Worm (Caenorhabditis elegans) whole organism, late embryonic: ENCODE measurements around the gene ZK1098.9.
A peak's percentile ranks its signal among the peaks of the same experiment; 100 is the strongest.

Experiments used
- F13H6.1 ChIP-seq: sonication (generic microtip); optimal IDR thresholded peaks from 2 replicates; lab custom pipeline; 2016; ENCODE audit warnings: missing genetic modification characterization, missing compliant biosample characterization
- K02D7.2 ChIP-seq: sonication (generic microtip); optimal IDR thresholded peaks from 2 replicates; lab custom pipeline; 2017; ENCODE audit warnings: mild to moderate bottlenecking, missing genetic modification characterization, missing compliant biosample characterization
- Y22D7AL.16 ChIP-seq: sonication (generic microtip); optimal IDR thresholded peaks from 2 replicates; lab custom pipeline; 2016; ENCODE audit warnings: missing genetic modification characterization, missing compliant biosample characterization
- ahr-1 ChIP-seq: sonication (generic microtip); optimal IDR thresholded peaks from 2 replicates; lab custom pipeline; 2016; ENCODE audit warnings: missing genetic modification characterization, missing compliant biosample characterization
- ceh-18 ChIP-seq: sonication (generic microtip); optimal IDR thresholded peaks from 2 replicates; lab custom pipeline; 2016; ENCODE audit warnings: missing genetic modification characterization, missing compliant biosample characterization
- ceh-2 ChIP-seq: sonication (generic microtip); optimal IDR thresholded peaks from 2 replicates; lab custom pipeline; 2016; ENCODE audit warnings: missing genotype, missing genetic modification characterization, missing compliant biosample characterization
- ceh-24 ChIP-seq: sonication (generic microtip); optimal IDR thresholded peaks from 2 replicates; lab custom pipeline; 2016; ENCODE audit warnings: mild to moderate bottlenecking, missing genetic modification characterization, missing compliant biosample characterization
- ceh-30 ChIP-seq: fragments of 150-350 bp; optimal IDR thresholded peaks from 2 replicates; lab custom pipeline; 2014; ENCODE audit warnings: missing biosample characterization, missing genetic modification characterization
- ceh-31 ChIP-seq: sonication (generic microtip); optimal IDR thresholded peaks from 2 replicates; lab custom pipeline; 2016; ENCODE audit warnings: missing genetic modification characterization, missing compliant biosample characterization
- ceh-34 ChIP-seq: sonication (generic microtip); optimal IDR thresholded peaks from 2 replicates; lab custom pipeline; 2016; ENCODE audit warnings: mild to moderate bottlenecking, missing genetic modification characterization, missing compliant biosample characterization
- ceh-48 ChIP-seq: sonication (generic microtip); optimal IDR thresholded peaks from 2 replicates; lab custom pipeline; 2016; ENCODE audit warnings: missing genetic modification characterization, inconsistent platforms, missing compliant biosample characterization
- ceh-9 ChIP-seq: sonication (generic microtip); optimal IDR thresholded peaks from 2 replicates; lab custom pipeline; 2016; ENCODE audit warnings: mild to moderate bottlenecking, missing genetic modification characterization, inconsistent platforms, missing compliant biosample characterization
- che-1 ChIP-seq: sonication (generic microtip); optimal IDR thresholded peaks from 2 replicates; lab custom pipeline; 2016; ENCODE audit warnings: mild to moderate bottlenecking, missing genetic modification characterization, missing compliant biosample characterization
- elt-4 ChIP-seq: sonication (generic microtip); optimal IDR thresholded peaks from 2 replicates; lab custom pipeline; 2016; ENCODE audit warnings: missing genetic modification characterization, missing compliant biosample characterization
- fkh-10 ChIP-seq: fragments of 150-350 bp; optimal IDR thresholded peaks from 2 replicates; lab custom pipeline; 2014; ENCODE audit warnings: missing biosample characterization, missing genetic modification reagents, missing genetic modification characterization
- fkh-6 ChIP-seq: sonication (generic microtip); optimal IDR thresholded peaks from 2 replicates; lab custom pipeline; 2016; ENCODE audit warnings: missing genetic modification characterization, missing compliant biosample characterization
- gmeb-2 ChIP-seq: sonication (generic microtip); optimal IDR thresholded peaks from 2 replicates; lab custom pipeline; 2016; ENCODE audit warnings: missing genetic modification characterization, inconsistent platforms, missing compliant biosample characterization
- hlh-15 ChIP-seq: sonication (generic microtip); optimal IDR thresholded peaks from 2 replicates; lab custom pipeline; 2016; ENCODE audit warnings: missing genetic modification characterization, missing compliant biosample characterization
- hlh-30 ChIP-seq: sonication (generic microtip); optimal IDR thresholded peaks from 2 replicates; lab custom pipeline; 2017; ENCODE audit warnings: antibody characterized with exemption, missing genetic modification characterization, missing compliant biosample characterization; ENCODE audit not compliant: insufficient read depth
- lim-6 ChIP-seq: sonication (generic microtip); optimal IDR thresholded peaks from 2 replicates; lab custom pipeline; 2016; ENCODE audit warnings: missing genetic modification characterization, missing compliant biosample characterization
- lin-11 ChIP-seq: fragments of 200-800 bp; sonication (Bioruptor generic); optimal IDR thresholded peaks from 2 replicates; lab custom pipeline; 2018; ENCODE audit warnings: mild to moderate bottlenecking, missing genetic modification characterization, missing compliant biosample characterization
- mec-3 ChIP-seq: sonication (generic microtip); optimal IDR thresholded peaks from 2 replicates; lab custom pipeline; 2016; ENCODE audit warnings: borderline replicate concordance, missing genetic modification characterization, missing compliant biosample characterization
- nfya-1 ChIP-seq: sonication (generic microtip); optimal IDR thresholded peaks from 2 replicates; lab custom pipeline; 2017; ENCODE audit warnings: missing genetic modification characterization, mild to moderate bottlenecking, missing compliant biosample characterization, antibody characterized with exemption, moderate library complexity
- nhr-11 ChIP-seq: fragments of 150-350 bp; optimal IDR thresholded peaks from 2 replicates; lab custom pipeline; 2014; ENCODE audit warnings: missing biosample characterization, missing genetic modification characterization
- npax-4 ChIP-seq: sonication (generic microtip); optimal IDR thresholded peaks from 2 replicates; lab custom pipeline; 2016; ENCODE audit warnings: missing genetic modification characterization, missing compliant biosample characterization
- pax-1 ChIP-seq: fragments of 150-350 bp; optimal IDR thresholded peaks from 2 replicates; lab custom pipeline; 2014; ENCODE audit warnings: missing biosample characterization, missing genetic modification characterization
- rnt-1 ChIP-seq: sonication (generic microtip); optimal IDR thresholded peaks from 2 replicates; lab custom pipeline; 2016; ENCODE audit warnings: missing genetic modification characterization, missing compliant biosample characterization
- sox-4 ChIP-seq: sonication (generic microtip); optimal IDR thresholded peaks from 2 replicates; lab custom pipeline; 2017; ENCODE audit warnings: mild to moderate bottlenecking, missing genetic modification characterization, inconsistent platforms, missing compliant biosample characterization
- syd-9 ChIP-seq: sonication (generic microtip); optimal IDR thresholded peaks from 2 replicates; lab custom pipeline; 2016; ENCODE audit warnings: mild to moderate bottlenecking, missing genetic modification characterization, moderate library complexity, missing compliant biosample characterization
- tbx-2 ChIP-seq: sonication (generic microtip); optimal IDR thresholded peaks from 2 replicates; lab custom pipeline; 2016; ENCODE audit warnings: missing genetic modification characterization, missing compliant biosample characterization
- unc-3 ChIP-seq, 2 experiments: fragments of 200-800 bp in 1 of 2; sonication (Bioruptor generic) in 1 of 2; sonication (generic microtip) in 1 of 2; conservative IDR thresholded peaks in 1 of 2; optimal IDR thresholded peaks in 1 of 2; 2 replicates each; pipeline versions ENCODE4 v1.3.6 to Lab custom; 2016 to 2022; ENCODE audit warnings: missing compliant biosample characterization in 2 of 2, missing genetic modification characterization in 2 of 2, missing genetic modification reagents in 1 of 2
- unc-42 ChIP-seq: sonication (generic microtip); optimal IDR thresholded peaks from 2 replicates; lab custom pipeline; 2016; ENCODE audit warnings: missing genotype, missing genetic modification characterization, missing compliant biosample characterization
- unc-86 ChIP-seq: sonication (generic microtip); optimal IDR thresholded peaks from 2 replicates; lab custom pipeline; 2016; ENCODE audit warnings: missing genetic modification characterization, missing compliant biosample characterization
- zip-5 ChIP-seq: sonication (generic microtip); optimal IDR thresholded peaks from 2 replicates; lab custom pipeline; 2016; ENCODE audit warnings: missing genetic modification characterization, missing compliant biosample characterization

Gene ZK1098.9

DNA sequence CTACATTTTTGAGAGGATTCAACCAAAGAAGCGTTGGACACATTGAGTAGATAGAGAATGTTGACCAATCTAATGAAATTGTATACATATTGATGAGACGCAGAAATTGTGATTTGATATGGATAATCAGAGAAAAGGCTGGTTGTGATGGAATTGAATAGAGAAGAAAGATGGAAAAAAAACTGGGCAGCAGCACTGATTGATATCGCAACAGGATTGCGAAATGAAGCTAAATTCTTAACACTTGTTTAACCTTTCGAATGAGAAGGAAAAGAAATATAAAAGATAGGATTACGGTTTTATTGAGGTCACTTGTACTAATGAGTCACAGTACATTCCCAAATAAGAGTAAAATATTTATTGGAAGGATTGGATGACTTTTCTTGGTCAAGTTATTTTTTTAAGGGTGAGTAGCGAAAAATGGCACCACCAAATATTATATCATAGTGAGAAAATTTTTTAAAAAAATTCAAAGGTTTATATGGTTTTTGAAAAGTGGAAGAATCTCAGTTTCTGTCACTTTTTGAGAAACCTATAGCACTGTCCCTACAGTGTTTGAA lies 42.0 kb upstream of the ZK1098.9 start:
- TF ChIP-seq lim-6 (tag; lab: Kevin White, UChicago) (no peak), ceh-9 (tag; lab: Kevin White, UChicago) (no peak), fkh-10 (GFP tag; lab: Kevin White, UChicago) (no peak), ceh-31 (tag; lab: Kevin White, UChicago) (no peak), pax-1 (tag; lab: Kevin White, UChicago) (no peak), zip-5 (no peak), ahr-1 (tag; lab: Kevin White, UChicago) (no peak), nfya-1 (tag; lab: Kevin White, UChicago) (no peak), gmeb-2 (no peak), hlh-30 (tag; lab: Kevin White, UChicago) (no peak), unc-42 (tag; lab: Kevin White, UChicago) (no peak), syd-9 (tag; lab: Kevin White, UChicago) (no peak), Y22D7AL.16 (tag; lab: Kevin White, UChicago) (no peak), hlh-15 (tag; lab: Kevin White, UChicago) (no peak), ceh-18 (no peak), ceh-30 (no peak), ceh-48 (no peak), rnt-1 (tag; lab: Kevin White, UChicago) (no peak)

DNA sequence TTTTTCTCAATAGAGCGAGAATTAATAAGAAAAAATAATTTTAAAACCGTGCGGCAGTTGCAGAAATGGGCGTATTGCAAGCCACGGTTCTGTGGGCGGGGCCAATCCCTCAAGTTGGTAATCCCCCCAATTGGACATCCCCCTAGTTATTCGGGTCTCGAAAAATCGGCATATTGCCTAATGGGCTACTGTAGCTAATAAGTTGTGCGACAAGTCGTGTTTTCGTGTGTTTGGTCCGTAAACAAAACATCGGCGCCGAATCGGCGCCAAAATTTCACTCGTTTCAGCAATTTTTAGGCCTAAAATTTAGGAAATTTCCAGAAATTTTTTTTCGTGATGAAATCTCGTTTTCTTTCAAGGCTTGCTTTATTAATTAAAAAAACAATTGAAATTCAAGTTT lies 39.9 kb upstream of the ZK1098.9 start:
- TF ChIP-seq fkh-10 (GFP tag; lab: Kevin White, UChicago) = no peak
- TF ChIP-seq mec-3 (tag; lab: Kevin White, UChicago) = no peak

DNA sequence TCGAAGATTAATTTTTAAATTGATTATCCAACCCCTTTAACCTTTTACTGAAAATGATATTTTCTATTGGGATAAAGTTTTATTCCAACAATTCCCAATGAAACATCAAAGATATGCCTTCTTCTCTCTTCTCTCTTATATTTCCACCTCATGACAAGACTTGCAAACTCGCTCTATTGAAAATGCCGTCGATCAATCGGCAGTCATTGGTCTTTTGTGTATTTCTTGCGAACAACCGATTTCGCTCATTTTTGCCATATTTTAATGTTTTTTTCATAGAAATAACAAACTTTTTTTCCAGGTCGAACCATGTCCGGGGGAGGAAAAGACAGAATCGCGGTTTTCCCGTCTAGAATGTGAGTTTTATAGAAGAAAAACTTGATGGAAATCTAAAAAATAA lies 36.4 kb upstream of the ZK1098.9 start, which contains the start of gene vha-14:
Gene vha-14, plus strand, starts transcription at position 302 of the 400 bp plus-strand sequence.
- no peak for TF ChIP-seq che-1 (tag; lab: Kevin White, UChicago)
- no peak for TF ChIP-seq lin-11
- no peak for TF ChIP-seq ceh-34 (tag; lab: Kevin White, UChicago)
- peak; percentile 40 for TF ChIP-seq nfya-1 (tag; lab: Kevin White, UChicago)
- no peak for TF ChIP-seq ceh-48
- peak; percentile 79 for TF ChIP-seq hlh-30 (tag; lab: Kevin White, UChicago)
- no peak for TF ChIP-seq sox-4 (tag; lab: Kevin White, UChicago)

DNA sequence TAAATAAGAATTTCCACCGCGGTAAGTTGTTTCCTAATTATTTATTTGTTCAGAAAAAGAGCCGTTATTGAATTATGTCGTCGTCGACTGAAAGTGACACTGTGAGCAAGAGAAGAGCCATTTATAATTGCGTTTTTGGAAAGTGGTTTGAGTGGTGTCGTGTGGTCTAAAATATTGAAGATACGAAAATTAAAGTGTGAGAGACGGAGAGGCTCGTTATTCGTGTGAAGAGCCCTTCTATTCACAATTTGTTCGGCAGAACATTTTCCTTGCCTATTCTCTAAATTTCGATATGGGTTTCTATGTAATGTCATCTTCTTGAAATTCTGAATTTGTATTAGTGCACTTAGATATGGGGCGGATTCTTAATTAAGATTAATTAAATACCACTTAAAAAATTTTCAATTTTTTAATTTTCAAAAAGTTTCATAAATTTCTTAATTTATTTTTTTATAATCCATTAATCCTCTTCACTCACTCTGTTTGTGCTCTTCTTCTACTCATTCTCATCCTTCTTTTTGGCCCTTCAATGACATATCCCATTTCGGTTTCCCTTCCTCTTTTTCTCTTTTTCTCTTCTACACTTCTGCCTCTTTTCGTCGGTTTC lies 34.4 kb upstream of the ZK1098.9 start:
- TF ChIP-seq hlh-15 (tag; lab: Kevin White, UChicago) (no peak), ceh-34 (tag; lab: Kevin White, UChicago) (peak; percentile 11), unc-86 (tag; lab: Kevin White, UChicago) (no peak), unc-3 (GFP tag; conservative IDR thresholded peaks at IDR 0.05; lab: Robert Waterston, UW) (no peak), unc-3 (tag; optimal IDR thresholded peaks at IDR 0.05; lab: Kevin White, UChicago) (no peak), ceh-24 (tag; lab: Kevin White, UChicago) (no peak), npax-4 (tag; lab: Kevin White, UChicago) (no peak), unc-42 (tag; lab: Kevin White, UChicago) (peak; percentile 81), K02D7.2 (tag; lab: Kevin White, UChicago) (no peak), fkh-6 (tag; lab: Kevin White, UChicago) (no peak), che-1 (tag; lab: Kevin White, UChicago) (no peak), F13H6.1 (tag; lab: Kevin White, UChicago) (no peak), elt-4 (tag; lab: Kevin White, UChicago) (no peak), ceh-2 (tag; lab: Kevin White, UChicago) (no peak), tbx-2 (tag; lab: Kevin White, UChicago) (no peak), hlh-30 (tag; lab: Kevin White, UChicago) (no peak), nhr-11 (tag; lab: Kevin White, UChicago) (no peak)
